Worm (Caenorhabditis elegans): ENCODE results near the gene C28A5.6.
"Not testable (repeated sequence)": the region's sequence is repeated elsewhere in the genome, so short reads cannot be mapped to it uniquely, and the experiment has no call there.

ce11 chrIII:4378600-4379293 is 50.6 kb downstream of the C28A5.6 start:
- TF ChIP-seq F13H6.1 (tag; optimal IDR thresholded peaks at IDR 0.05) (peak; percentile 34), fkh-6 (tag; optimal IDR thresholded peaks at IDR 0.05) (peak; percentile 63), sox-4 (tag; optimal IDR thresholded peaks at IDR 0.05) (peak; percentile 54), hlh-15 (tag; optimal IDR thresholded peaks at IDR 0.05) (peak; percentile 18), ceh-24 (tag; optimal IDR thresholded peaks at IDR 0.05) (peak; percentile 39)
- TF ChIP-seq pax-1, unc-42 (tag; optimal IDR thresholded peaks at IDR 0.05): not testable (repeated sequence)
